Worm (Caenorhabditis elegans): ENCODE data around the gene F14H12.7.

Gene F14H12.7

ce11 chrX:4388834-4389409 is 26.5 kb upstream of the F14H12.7 start, which contains the start of gene dpy-23 (continued):
- TF ChIP-seq lin-39 (tag; optimal IDR thresholded peaks at IDR 0.05) (peak; percentile 49), fkh-10 (GFP tag; optimal IDR thresholded peaks at IDR 0.05) (peak; percentile 97), nhr-90 (tag; optimal IDR thresholded peaks at IDR 0.05; ENCODE audit: poor library complexity) (peak; percentile 89), efl-3 (GFP tag; optimal IDR thresholded peaks at IDR 0.05) (no peak), ztf-11 (tag; optimal IDR thresholded peaks at IDR 0.05) (peak in 1 of 2 experiments; percentile 77), blmp-1 (tag; optimal IDR thresholded peaks at IDR 0.05) (peak; percentile 58), sptf-1 (tag; optimal IDR thresholded peaks at IDR 0.05) (no peak), nhr-71 (tag; optimal IDR thresholded peaks at IDR 0.05) (peak; percentile 98), mep-1 (tag; optimal IDR thresholded peaks at IDR 0.05) (peak; percentile 91), F16B12.6 (tag; optimal IDR thresholded peaks at IDR 0.05) (peak; percentile 39), ceh-90 (tag; optimal IDR thresholded peaks at IDR 0.05) (no peak), grh-1 (GFP tag; IDR thresholded peaks at IDR 0.05) (peak; percentile 89), C34B4.2 (tag; optimal IDR thresholded peaks at IDR 0.05) (no peak), unc-130 (tag; optimal IDR thresholded peaks at IDR 0.05) (peak; percentile 79), tbx-2 (tag; optimal IDR thresholded peaks at IDR 0.05) (peak; percentile 96), nhr-12 (tag; optimal IDR thresholded peaks at IDR 0.05) (no peak), unc-86 (tag; optimal IDR thresholded peaks at IDR 0.05) (peak; percentile 94), nhr-47 (tag; optimal IDR thresholded peaks at IDR 0.05) (peak; percentile 94), swsn-7 (tag; optimal IDR thresholded peaks at IDR 0.05) (peak; percentile 96), snpc-4 (tag; optimal IDR thresholded peaks at IDR 0.05) (peak; percentile 40), lir-3 (tag; optimal IDR thresholded peaks at IDR 0.05; ENCODE audit: poor library complexity) (peak; percentile 84), egl-27 (tag; optimal IDR thresholded peaks at IDR 0.05) (peak; percentile 76 to 86), elt-2 (tag; optimal IDR thresholded peaks at IDR 0.05) (peak; percentile 54), dsc-1 (tag; optimal IDR thresholded peaks at IDR 0.05) (peak; percentile 91), vab-15 (tag; optimal IDR thresholded peaks at IDR 0.05) (peak; percentile 67), alr-1 (tag; optimal IDR thresholded peaks at IDR 0.05; ENCODE audit: borderline replicate concordance) (no peak), mef-2 (tag; optimal IDR thresholded peaks at IDR 0.05) (peak; percentile 61), aly-2 (tag; optimal IDR thresholded peaks at IDR 0.05) (peak; percentile 57), nhr-237 (tag; optimal IDR thresholded peaks at IDR 0.05) (peak; percentile 92), nhr-84 (tag; optimal IDR thresholded peaks at IDR 0.05) (no peak), lsy-2 (tag; optimal IDR thresholded peaks at IDR 0.05) (peak; percentile 81 to 93), nhr-85 (tag) (peak; percentile 98), lin-14 (GFP tag; optimal IDR thresholded peaks at IDR 0.05) (peak; percentile 99), fkh-8 (tag; optimal IDR thresholded peaks at IDR 0.05) (peak; percentile 98), hpl-2 (GFP tag; optimal IDR thresholded peaks at IDR 0.05) (peak; percentile 66), unc-30 (tag; optimal IDR thresholded peaks at IDR 0.05) (no peak), ces-1 (GFP tag; optimal IDR thresholded peaks at IDR 0.05) (peak; percentile 66), nhr-76 (tag; optimal IDR thresholded peaks at IDR 0.05) (peak; percentile 23), Y116A8C.19 (tag; optimal IDR thresholded peaks at IDR 0.05; ENCODE audit: borderline replicate concordance) (no peak), ceh-63 (GFP tag; optimal IDR thresholded peaks at IDR 0.05) (no peak), nhr-11 (tag; optimal IDR thresholded peaks at IDR 0.05) (peak; percentile 87), nhr-77 (tag; optimal IDR thresholded peaks at IDR 0.05) (peak; percentile 96), zag-1 (tag; optimal IDR thresholded peaks at IDR 0.05) (peak; percentile 59), fkh-4 (tag; optimal IDR thresholded peaks at IDR 0.05; ENCODE audit: borderline replicate concordance) (peak; percentile 46), ceh-88 (GFP tag; IDR thresholded peaks at IDR 0.05) (peak; percentile 66; the same call in 1 of the 2 replicates), lin-13 (GFP tag; optimal IDR thresholded peaks at IDR 0.05) (peak; percentile 94), nhr-20 (tag; optimal IDR thresholded peaks at IDR 0.05) (peak; percentile 96), ama-1 (optimal IDR thresholded peaks at IDR 0.05) (no peak)
